Worm (Caenorhabditis elegans) whole organism, L2 larva: ENCODE measurements around the gene nhr-124.

ENCODE experiments used
- C34F6.9 ChIP-seq: fragments of 150-350 bp; optimal IDR thresholded peaks from 2 replicates; lab custom pipeline; 2014; ENCODE audit warnings: missing biosample characterization, missing genetic modification characterization
- F13H6.1 ChIP-seq: sonication (generic microtip); optimal IDR thresholded peaks from 2 replicates; lab custom pipeline; 2016; ENCODE audit warnings: missing genetic modification characterization, missing compliant biosample characterization
- R02D3.7 ChIP-seq: fragments of 150-350 bp; optimal IDR thresholded peaks from 2 replicates; lab custom pipeline; 2014; ENCODE audit warnings: missing biosample characterization, missing genetic modification characterization
- Y55F3AM.14 ChIP-seq: fragments of 200-800 bp; sonication (Bioruptor generic); optimal IDR thresholded peaks from 2 replicates; lab custom pipeline; 2018; ENCODE audit warnings: mild to moderate bottlenecking, missing genetic modification characterization, missing compliant biosample characterization
- ZK546.5 ChIP-seq: sonication (generic microtip); optimal IDR thresholded peaks from 2 replicates; lab custom pipeline; 2017; ENCODE audit warnings: missing biosample characterization, missing genetic modification characterization
- blmp-1 ChIP-seq: sonication (generic microtip); optimal IDR thresholded peaks from 2 replicates; lab custom pipeline; 2017; ENCODE audit warnings: missing genetic modification characterization, mild to moderate bottlenecking, missing compliant biosample characterization, antibody characterized with exemption, moderate library complexity; ENCODE audit not compliant: insufficient read depth
- ceh-16 ChIP-seq: fragments of 150-350 bp; optimal IDR thresholded peaks from 2 replicates; lab custom pipeline; 2014; ENCODE audit warnings: missing biosample characterization, missing genetic modification characterization
- ceh-82 ChIP-seq: fragments of 150-350 bp; optimal IDR thresholded peaks from 2 replicates; lab custom pipeline; 2014; ENCODE audit warnings: missing biosample characterization, missing genetic modification characterization
- crh-2 ChIP-seq: sonication (generic microtip); optimal IDR thresholded peaks from 2 replicates; lab custom pipeline; 2017; ENCODE audit warnings: missing biosample characterization, missing genetic modification characterization
- dmd-4 ChIP-seq: sonication (generic microtip); optimal IDR thresholded peaks from 2 replicates; lab custom pipeline; 2017; ENCODE audit warnings: missing biosample characterization, missing genetic modification characterization
- egl-27 ChIP-seq: sonication (generic microtip); optimal IDR thresholded peaks from 3 replicates; lab custom pipeline; 2017; ENCODE audit warnings: missing biosample characterization, missing genetic modification reagents, missing genetic modification characterization
- elt-1 ChIP-seq: fragments of 150-350 bp; optimal IDR thresholded peaks from 2 replicates; lab custom pipeline; 2014; ENCODE audit warnings: missing biosample characterization, missing genetic modification characterization
- elt-3 ChIP-seq: sonication (generic microtip); optimal IDR thresholded peaks from 2 replicates; lab custom pipeline; 2017; ENCODE audit warnings: missing biosample characterization, missing genetic modification characterization
- fos-1 ChIP-seq: fragments of 150-350 bp; optimal IDR thresholded peaks from 2 replicates; lab custom pipeline; 2014; ENCODE audit warnings: missing biosample characterization, missing genetic modification characterization
- gmeb-1 ChIP-seq: fragments of 150-350 bp; optimal IDR thresholded peaks from 2 replicates; lab custom pipeline; 2014; ENCODE audit warnings: missing biosample characterization, missing genetic modification characterization
- lin-13 ChIP-seq: fragments of 150-350 bp; optimal IDR thresholded peaks from 2 replicates; lab custom pipeline; 2014; ENCODE audit warnings: missing biosample characterization, missing genetic modification reagents, missing genetic modification characterization
- lin-39 ChIP-seq: fragments of 150-350 bp; optimal IDR thresholded peaks from 2 replicates; lab custom pipeline; 2014; ENCODE audit warnings: missing biosample characterization, missing genetic modification reagents, missing genetic modification characterization
- lsy-2 ChIP-seq, 2 experiments: fragments of 150-350 bp in 1 of 2; sonication (generic microtip) in 1 of 2; optimal IDR thresholded peaks; 2 replicates each; lab custom pipeline; 2014 to 2017; ENCODE audit warnings: missing biosample characterization in 2 of 2, missing genetic modification characterization in 2 of 2
- mab-5 ChIP-seq: fragments of 150-350 bp; optimal IDR thresholded peaks from 2 replicates; lab custom pipeline; 2014; ENCODE audit warnings: missing biosample characterization, missing genetic modification characterization
- mbf-1 ChIP-seq: sonication (generic microtip); optimal IDR thresholded peaks from 2 replicates; lab custom pipeline; 2017; ENCODE audit warnings: missing biosample characterization, missing genetic modification characterization
- nhr-10 ChIP-seq: sonication (generic microtip); optimal IDR thresholded peaks from 2 replicates; lab custom pipeline; 2017; ENCODE audit warnings: missing biosample characterization, missing genetic modification characterization
- nhr-11 ChIP-seq: fragments of 150-350 bp; optimal IDR thresholded peaks from 2 replicates; lab custom pipeline; 2014; ENCODE audit warnings: missing biosample characterization, missing genetic modification characterization
- nhr-12 ChIP-seq: fragments of 150-350 bp; optimal IDR thresholded peaks from 2 replicates; lab custom pipeline; 2014; ENCODE audit warnings: missing biosample characterization, missing genetic modification characterization
- nhr-21 ChIP-seq: fragments of 150-350 bp; optimal IDR thresholded peaks from 2 replicates; lab custom pipeline; 2014; ENCODE audit warnings: missing biosample characterization, missing genetic modification characterization
- nhr-237 ChIP-seq: fragments of 150-350 bp; optimal IDR thresholded peaks from 2 replicates; lab custom pipeline; 2014; ENCODE audit warnings: missing biosample characterization, missing genetic modification characterization
- nhr-25 ChIP-seq: fragments of 150-350 bp; sonication (generic microtip); optimal IDR thresholded peaks from 3 replicates; lab custom pipeline; 2014; ENCODE audit warnings: missing biosample characterization, missing genetic modification characterization
- nhr-6 ChIP-seq: fragments of 150-350 bp; optimal IDR thresholded peaks from 2 replicates; lab custom pipeline; 2014; ENCODE audit warnings: missing biosample characterization, missing genetic modification characterization
- nhr-77 ChIP-seq: fragments of 150-350 bp; optimal IDR thresholded peaks from 2 replicates; lab custom pipeline; 2014; ENCODE audit warnings: missing biosample characterization, missing genetic modification characterization
- peb-1 ChIP-seq: fragments of 150-350 bp; optimal IDR thresholded peaks from 2 replicates; lab custom pipeline; 2014; ENCODE audit warnings: missing biosample characterization, missing genetic modification characterization
- sem-4 ChIP-seq: fragments of 150-350 bp; optimal IDR thresholded peaks from 2 replicates; lab custom pipeline; 2014; ENCODE audit warnings: missing biosample characterization, missing genetic modification reagents, missing genetic modification characterization
- skn-1 ChIP-seq: sonication (generic microtip); optimal IDR thresholded peaks from 2 replicates; lab custom pipeline; 2017; ENCODE audit warnings: missing biosample characterization, missing genetic modification characterization
- sma-3 ChIP-seq: sonication (generic microtip); optimal IDR thresholded peaks from 2 replicates; lab custom pipeline; 2016; ENCODE audit warnings: missing genetic modification reagents, missing genetic modification characterization, missing compliant biosample characterization
- sma-9 ChIP-seq, 2 experiments: fragments of 150-350 bp in 1 of 2; sonication (generic microtip) in 1 of 2; optimal IDR thresholded peaks; 2 replicates each; lab custom pipeline; 2014 to 2016; ENCODE audit warnings: missing genetic modification characterization in 2 of 2, mild to moderate bottlenecking in 1 of 2, missing biosample characterization in 1 of 2, missing compliant biosample characterization in 1 of 2, missing genetic modification reagents in 1 of 2, moderate library complexity in 1 of 2
- snpc-4 ChIP-seq: fragments of 150-350 bp; optimal IDR thresholded peaks from 2 replicates; lab custom pipeline; 2014; ENCODE audit warnings: missing biosample characterization, missing genetic modification characterization
- unc-62 ChIP-seq: fragments of 150-350 bp; optimal IDR thresholded peaks from 2 replicates; lab custom pipeline; 2014; ENCODE audit warnings: missing biosample characterization, missing genetic modification reagents, missing genetic modification characterization
- zag-1 ChIP-seq: fragments of 150-350 bp; optimal IDR thresholded peaks from 2 replicates; lab custom pipeline; 2014; ENCODE audit warnings: missing biosample characterization, missing genetic modification characterization
- ztf-1 ChIP-seq: fragments of 200-800 bp; sonication (Bioruptor generic); conservative IDR thresholded peaks from 2 replicates; pipeline ENCODE4 v1.3.6; 2022; ENCODE audit warnings: missing genetic modification characterization, missing compliant biosample characterization
- ztf-11 ChIP-seq: sonication (generic microtip); optimal IDR thresholded peaks from 2 replicates; lab custom pipeline; 2017; ENCODE audit warnings: missing biosample characterization, missing genetic modification characterization
- ztf-4 ChIP-seq: fragments of 150-350 bp; optimal IDR thresholded peaks from 2 replicates; lab custom pipeline; 2014; ENCODE audit warnings: missing biosample characterization, missing genetic modification characterization

The nhr-124 gene

DNA sequence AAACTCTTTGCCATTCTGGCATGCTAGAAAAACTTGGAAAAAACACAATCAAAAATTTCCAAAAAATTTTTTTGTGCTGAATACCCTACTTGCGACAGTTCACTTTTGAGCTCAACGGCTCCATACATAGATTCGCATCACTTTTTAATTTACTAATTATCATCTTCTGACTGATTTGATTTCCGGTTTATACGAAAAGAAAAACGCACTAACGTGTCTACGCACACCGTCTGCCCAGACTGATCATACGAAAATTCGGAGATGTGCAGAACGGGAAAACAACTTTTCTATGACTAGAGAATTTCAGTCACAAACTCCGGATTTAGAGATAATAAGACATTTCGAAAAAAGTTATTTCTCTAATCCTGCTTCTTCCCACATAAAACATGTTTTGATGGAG is 1.5 kb downstream of the nhr-124 start:
- TF ChIP-seq nhr-11 (tag; lab: Kevin White, UChicago): no peak
- TF ChIP-seq zag-1 (tag; lab: Kevin White, UChicago): no peak
- no peak for TF ChIP-seq nhr-21 (tag; lab: Kevin White, UChicago)
- no peak for TF ChIP-seq unc-62 (GFP tag; lab: Kevin White, UChicago)
- no peak for TF ChIP-seq sma-9 (GFP tag; optimal IDR thresholded peaks at IDR 0.05; lab: Kevin White, UChicago)
- no peak for TF ChIP-seq sma-9 (tag; optimal IDR thresholded peaks at IDR 0.05; lab: Kevin White, UChicago)
- TF ChIP-seq ztf-1 (GFP tag; lab: Robert Waterston, UW): no peak
- TF ChIP-seq snpc-4 (tag; lab: Kevin White, UChicago): no peak
- no peak for TF ChIP-seq mbf-1 (tag; lab: Kevin White, UChicago)
- no peak for TF ChIP-seq elt-3 (tag; lab: Kevin White, UChicago)

DNA sequence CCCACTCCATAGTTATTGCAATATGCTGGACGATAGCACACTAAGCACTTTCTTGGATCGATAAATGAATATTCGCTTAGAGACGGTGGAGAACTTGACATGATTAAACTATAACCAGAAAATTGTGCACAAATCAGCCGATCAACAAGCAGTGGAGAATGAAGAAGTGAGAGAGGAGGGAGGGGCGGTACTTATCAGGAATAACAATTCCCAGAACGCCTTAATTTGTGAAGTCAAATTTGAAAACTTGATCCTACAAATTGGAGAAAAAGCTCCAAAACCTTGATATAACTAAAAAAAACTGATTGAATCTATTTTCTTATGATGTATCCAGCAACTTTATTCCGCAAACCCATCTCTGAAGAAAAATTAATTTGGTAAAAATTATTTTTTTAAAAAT is 7.8 kb downstream of the nhr-124 start, which contains the start of gene nhr-159:
Gene nhr-159, minus strand, starts transcription at position 101 of the 400 bp plus-strand sequence.
- no peak for TF ChIP-seq nhr-10 (tag; lab: Kevin White, UChicago)
- no peak for TF ChIP-seq peb-1 (tag; lab: Kevin White, UChicago)
- TF ChIP-seq sem-4 (tag; lab: Kevin White, UChicago): no peak
- TF ChIP-seq ceh-16 (tag; lab: Kevin White, UChicago): no peak
- no peak for TF ChIP-seq gmeb-1 (tag; lab: Kevin White, UChicago)
- no peak for TF ChIP-seq blmp-1
- no peak for TF ChIP-seq C34F6.9
- TF ChIP-seq skn-1: no peak
- TF ChIP-seq dmd-4 (tag; lab: Kevin White, UChicago): no peak
- no peak for TF ChIP-seq F13H6.1 (tag; lab: Kevin White, UChicago)
- no peak for TF ChIP-seq nhr-237 (tag; lab: Kevin White, UChicago)
- TF ChIP-seq sma-3 (GFP tag; lab: Kevin White, UChicago): no peak
- no peak for TF ChIP-seq ZK546.5 (tag; lab: Kevin White, UChicago)
- no peak for TF ChIP-seq unc-62 (GFP tag; lab: Kevin White, UChicago)
- no peak for TF ChIP-seq ztf-11 (tag; lab: Kevin White, UChicago)
- no peak for TF ChIP-seq sma-9 (GFP tag; optimal IDR thresholded peaks at IDR 0.05; lab: Kevin White, UChicago)
- TF ChIP-seq sma-9 (tag; optimal IDR thresholded peaks at IDR 0.05; lab: Kevin White, UChicago): no peak
- TF ChIP-seq Y55F3AM.14 (GFP tag; lab: Kevin White, UChicago): no peak
- no peak for TF ChIP-seq mab-5 (tag; lab: Kevin White, UChicago)
- no peak for TF ChIP-seq elt-3 (tag; lab: Kevin White, UChicago)

DNA sequence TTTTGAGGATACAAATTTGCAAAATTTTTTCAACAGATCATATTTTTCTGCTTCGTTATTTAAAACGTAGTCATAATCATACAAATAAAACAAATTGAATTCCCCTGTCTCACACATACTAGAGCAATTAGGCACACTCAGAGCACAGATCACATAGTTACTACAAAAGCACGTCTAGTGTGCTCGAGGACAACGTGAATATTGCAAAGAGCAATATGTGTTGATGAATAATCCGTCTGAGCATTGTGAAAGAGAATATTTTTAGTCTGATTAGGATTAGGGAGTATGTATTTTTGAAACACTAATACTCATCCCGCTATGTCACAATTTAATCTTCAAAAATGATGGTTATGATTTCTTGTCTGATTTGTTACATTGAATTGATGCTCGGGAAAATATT is 8.8 kb downstream of the nhr-124 start:
- no peak for TF ChIP-seq fos-1 (tag; lab: Kevin White, UChicago)
- TF ChIP-seq nhr-21 (tag; lab: Kevin White, UChicago): peak; percentile 3
- TF ChIP-seq blmp-1: no peak
- TF ChIP-seq nhr-25: no peak

DNA sequence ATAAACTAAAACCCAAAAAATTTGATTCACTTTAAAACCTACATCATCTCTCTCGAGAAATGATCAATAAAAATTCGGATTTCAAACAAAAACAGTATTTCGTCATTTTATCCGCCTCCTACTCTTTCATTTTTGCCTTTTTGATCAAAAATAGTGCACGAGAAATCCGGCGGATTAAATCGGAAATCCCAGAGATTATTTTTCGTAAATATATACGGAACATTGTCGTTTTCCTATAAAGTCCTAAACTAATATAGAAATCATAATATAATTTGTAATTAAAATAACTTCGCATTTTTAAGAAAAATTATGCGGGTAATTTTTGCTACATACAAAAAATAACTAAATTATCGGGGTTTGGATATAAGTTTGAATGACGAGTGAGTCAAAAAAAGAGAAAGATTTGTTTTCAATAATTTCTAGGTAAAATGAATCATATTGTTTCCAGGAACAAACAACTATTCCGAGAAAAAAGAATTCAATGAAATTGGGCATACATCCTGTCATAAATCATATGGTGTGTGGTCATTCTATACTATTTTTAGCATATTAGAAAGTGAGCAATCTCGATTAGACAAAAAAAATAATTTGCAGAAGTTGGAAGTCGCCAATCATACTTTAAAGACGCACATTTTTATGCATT is 11.8 kb downstream of the nhr-124 start, which contains the start of gene nhr-158:
Gene nhr-158, minus strand, starts transcription at position 51 of the 643 bp plus-strand sequence.
- TF ChIP-seq C34F6.9: peak; percentile 1
- TF ChIP-seq nhr-237 (tag; lab: Kevin White, UChicago): no peak
- peak; percentile 55 for TF ChIP-seq sma-9 (GFP tag; optimal IDR thresholded peaks at IDR 0.05; lab: Kevin White, UChicago)
- no peak for TF ChIP-seq sma-9 (tag; optimal IDR thresholded peaks at IDR 0.05; lab: Kevin White, UChicago)
- peak; percentile 35 for TF ChIP-seq ztf-4 (tag; lab: Kevin White, UChicago)
- TF ChIP-seq elt-1: no peak
- TF ChIP-seq lsy-2 (tag; optimal IDR thresholded peaks at IDR 0.05; lab: Kevin White, UChicago): peak in 1 of 2 experiments; percentile 42
- peak; percentile 87 for TF ChIP-seq nhr-21 (tag; lab: Kevin White, UChicago)
- TF ChIP-seq dmd-4 (tag; lab: Kevin White, UChicago): peak; percentile 54

DNA sequence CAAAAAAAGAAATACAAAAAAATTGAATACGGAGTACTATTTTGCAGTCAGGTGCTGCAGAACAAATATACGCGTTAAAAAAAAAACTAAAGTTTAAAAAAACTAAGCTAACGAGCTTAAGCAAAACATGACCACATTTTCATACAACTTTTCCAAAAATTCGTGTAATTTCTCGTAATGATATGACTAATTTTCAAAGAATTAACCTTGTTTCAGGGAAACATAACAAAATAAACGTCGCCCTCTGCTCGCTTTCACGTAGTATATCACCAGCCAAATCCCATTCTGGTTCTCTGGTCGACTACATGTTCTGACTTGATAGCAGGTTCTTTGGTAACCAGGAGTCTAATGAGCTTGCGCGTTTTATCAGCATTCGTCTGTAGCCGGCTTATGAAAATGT is 15.6 kb downstream of the nhr-124 start:
- no peak for TF ChIP-seq ZK546.5 (tag; lab: Kevin White, UChicago)
- peak in 1 of 2 experiments; percentile 24 for TF ChIP-seq lsy-2 (tag; optimal IDR thresholded peaks at IDR 0.05; lab: Kevin White, UChicago)
- no peak for TF ChIP-seq R02D3.7 (tag; lab: Kevin White, UChicago)
- no peak for TF ChIP-seq sma-3 (GFP tag; lab: Kevin White, UChicago)
- no peak for TF ChIP-seq sma-9 (GFP tag; optimal IDR thresholded peaks at IDR 0.05; lab: Kevin White, UChicago)
- no peak for TF ChIP-seq sma-9 (tag; optimal IDR thresholded peaks at IDR 0.05; lab: Kevin White, UChicago)
- TF ChIP-seq dmd-4 (tag; lab: Kevin White, UChicago): peak; percentile 62
- TF ChIP-seq egl-27: no peak
- no peak for TF ChIP-seq ceh-82 (tag; lab: Kevin White, UChicago)
- TF ChIP-seq blmp-1: no peak
- TF ChIP-seq lin-13 (GFP tag; lab: Kevin White, UChicago): no peak
- TF ChIP-seq lin-39 (tag; lab: Kevin White, UChicago): no peak
- TF ChIP-seq nhr-12 (tag; lab: Kevin White, UChicago): no peak
- no peak for TF ChIP-seq nhr-77 (tag; lab: Kevin White, UChicago)
- TF ChIP-seq mab-5 (tag; lab: Kevin White, UChicago): no peak
- TF ChIP-seq crh-2 (tag; lab: Kevin White, UChicago): no peak
- TF ChIP-seq ztf-4 (tag; lab: Kevin White, UChicago): peak; percentile 59
- TF ChIP-seq gmeb-1 (tag; lab: Kevin White, UChicago): no peak
- TF ChIP-seq ztf-1 (GFP tag; lab: Robert Waterston, UW): no peak
- TF ChIP-seq nhr-10 (tag; lab: Kevin White, UChicago): no peak
- no peak for TF ChIP-seq unc-62 (GFP tag; lab: Kevin White, UChicago)
- TF ChIP-seq skn-1: no peak
- TF ChIP-seq nhr-21 (tag; lab: Kevin White, UChicago): peak; percentile 86
- TF ChIP-seq snpc-4 (tag; lab: Kevin White, UChicago): no peak
- TF ChIP-seq fos-1 (tag; lab: Kevin White, UChicago): no peak
- TF ChIP-seq sem-4 (tag; lab: Kevin White, UChicago): no peak
- TF ChIP-seq nhr-6 (tag; lab: Kevin White, UChicago): peak; percentile 1
- no peak for TF ChIP-seq F13H6.1 (tag; lab: Kevin White, UChicago)
